Worm (Caenorhabditis elegans) whole organism, L1 larva: ENCODE measurements around the gene nep-16.

Experiments
- C16A3.4 ChIP-seq: fragments of 150-350 bp; optimal IDR thresholded peaks from 2 replicates; lab custom pipeline; 2014; ENCODE audit warnings: missing biosample characterization, missing genetic modification characterization
- C34B4.2 ChIP-seq: sonication (generic microtip); optimal IDR thresholded peaks from 2 replicates; lab custom pipeline; 2017; ENCODE audit warnings: mild to moderate bottlenecking, missing genetic modification characterization, missing compliant biosample characterization
- alr-1 ChIP-seq: fragments of 200-800 bp; sonication (Bioruptor generic); optimal IDR thresholded peaks from 2 replicates; lab custom pipeline; 2018; ENCODE audit warnings: borderline replicate concordance, mild to moderate bottlenecking, missing genetic modification characterization, missing compliant biosample characterization
- aly-2 ChIP-seq: fragments of 150-350 bp; optimal IDR thresholded peaks from 2 replicates; lab custom pipeline; 2014; ENCODE audit warnings: missing biosample characterization, missing genetic modification characterization
- ama-1 ChIP-seq: fragments of 150-350 bp; optimal IDR thresholded peaks from 2 replicates; lab custom pipeline; 2014
- ceh-82 ChIP-seq, 3 experiments: fragments of 150-350 bp in 1 of 3; sonication (generic microtip) in 2 of 3; optimal IDR thresholded peaks; 2 replicates each; lab custom pipeline; 2014 to 2017; ENCODE audit warnings: missing biosample characterization in 3 of 3, missing genetic modification characterization in 3 of 3
- ceh-88 ChIP-seq: fragments of 200-800 bp; sonication (Bioruptor generic); IDR thresholded peaks from 2 replicates; pipeline ENCODE4 v1.3.6; 2022; ENCODE audit warnings: missing genetic modification characterization, missing compliant biosample characterization
- ces-1 ChIP-seq: fragments of 150-350 bp; optimal IDR thresholded peaks from 2 replicates; lab custom pipeline; 2014; ENCODE audit warnings: missing biosample characterization, missing genetic modification reagents, missing genetic modification characterization
- dpl-1 ChIP-seq, 3 experiments: fragments of 150-350 bp in 2 of 3; sonication (generic microtip) in 1 of 3; optimal IDR thresholded peaks; 2 replicates each; lab custom pipeline; 2014 to 2017; ENCODE audit warnings: missing biosample characterization in 3 of 3, missing genetic modification characterization in 3 of 3, missing genetic modification reagents in 3 of 3
- dsc-1 ChIP-seq: sonication (generic microtip); optimal IDR thresholded peaks from 2 replicates; lab custom pipeline; 2016; ENCODE audit warnings: mild to moderate bottlenecking, missing genetic modification characterization, missing compliant biosample characterization
- efl-1 ChIP-seq, 4 experiments: fragments of 150-350 bp; optimal IDR thresholded peaks in 3 of 4; peaks in 1 of 4; 1 replicate in 1 of 4; 2 replicates in 3 of 4; lab custom pipeline; 2014; ENCODE audit warnings: missing biosample characterization in 2 of 4, missing genetic modification characterization in 2 of 4, missing genetic modification reagents in 2 of 4
- egl-27 ChIP-seq, 2 experiments: fragments of 150-350 bp in 1 of 2; sonication (generic microtip); optimal IDR thresholded peaks; 3 replicates each; lab custom pipeline; 2017 to 2018; ENCODE audit warnings: missing biosample characterization in 2 of 2, missing genetic modification characterization in 2 of 2, missing genetic modification reagents in 2 of 2
- elt-3 ChIP-seq, 6 experiments: fragments of 150-350 bp in 1 of 6; sonication (generic microtip); optimal IDR thresholded peaks; 2 replicates each; lab custom pipeline; 2017 to 2018; ENCODE audit warnings: missing biosample characterization in 6 of 6, missing genetic modification characterization in 6 of 6, inconsistent platforms in 1 of 6
- ets-5 ChIP-seq: fragments of 200-800 bp; sonication (Bioruptor generic); IDR thresholded peaks from 2 replicates; pipeline ENCODE4 v1.3.6; 2022; ENCODE audit warnings: missing genetic modification characterization, missing compliant biosample characterization
- fkh-10 ChIP-seq: sonication (generic microtip); optimal IDR thresholded peaks from 2 replicates; lab custom pipeline; 2017; ENCODE audit warnings: missing biosample characterization, missing genetic modification reagents, missing genetic modification characterization
- fkh-4 ChIP-seq: sonication (generic microtip); optimal IDR thresholded peaks from 2 replicates; lab custom pipeline; 2016; ENCODE audit warnings: missing compliant biosample characterization, missing genetic modification characterization, borderline replicate concordance
- fkh-8 ChIP-seq: sonication (generic microtip); optimal IDR thresholded peaks from 2 replicates; lab custom pipeline; 2016; ENCODE audit warnings: mild to moderate bottlenecking, missing genetic modification characterization, missing compliant biosample characterization
- fos-1 ChIP-seq: fragments of 150-350 bp; optimal IDR thresholded peaks from 2 replicates; lab custom pipeline; 2014; ENCODE audit warnings: missing biosample characterization, missing genetic modification characterization
- grh-1 ChIP-seq: fragments of 200-800 bp; sonication (Bioruptor generic); IDR thresholded peaks from 2 replicates; pipeline ENCODE4 v1.3.6; 2022; ENCODE audit warnings: missing genetic modification reagents, missing genetic modification characterization, missing compliant biosample characterization
- hlh-17 ChIP-seq: fragments of 200-800 bp; sonication (Bioruptor generic); optimal IDR thresholded peaks from 2 replicates; lab custom pipeline; 2018; ENCODE audit warnings: missing genetic modification characterization, mild to moderate bottlenecking, missing compliant biosample characterization, moderate library complexity, borderline replicate concordance
- hlh-4 ChIP-seq: sonication (generic microtip); optimal IDR thresholded peaks from 2 replicates; lab custom pipeline; 2016; ENCODE audit warnings: mild to moderate bottlenecking, missing genetic modification characterization, missing compliant biosample characterization
- jun-1 ChIP-seq: fragments of 150-350 bp; optimal IDR thresholded peaks from 2 replicates; lab custom pipeline; 2014; ENCODE audit warnings: missing biosample characterization, missing genetic modification reagents, missing genetic modification characterization
- lin-13 ChIP-seq: fragments of 150-350 bp; optimal IDR thresholded peaks from 2 replicates; lab custom pipeline; 2014; ENCODE audit warnings: missing biosample characterization, missing genetic modification reagents, missing genetic modification characterization
- lin-14 ChIP-seq: fragments of 200-800 bp; sonication (Bioruptor generic); optimal IDR thresholded peaks from 2 replicates; lab custom pipeline; 2018; ENCODE audit warnings: mild to moderate bottlenecking, missing genetic modification characterization, moderate library complexity, missing compliant biosample characterization
- lir-3 ChIP-seq: sonication (generic microtip); optimal IDR thresholded peaks from 2 replicates; lab custom pipeline; 2016; ENCODE audit warnings: mild to moderate bottlenecking, missing genetic modification characterization, moderate library complexity, missing compliant biosample characterization; ENCODE audit not compliant: poor library complexity
- lsy-2 ChIP-seq, 2 experiments: fragments of 150-350 bp; optimal IDR thresholded peaks; 2 replicates each; lab custom pipeline; 2014; ENCODE audit warnings: missing biosample characterization in 2 of 2, missing genetic modification characterization in 2 of 2
- mab-9 ChIP-seq: fragments of 200-800 bp; sonication (Bioruptor generic); IDR thresholded peaks from 2 replicates; pipeline ENCODE4 v1.3.6; 2022; ENCODE audit warnings: missing genetic modification reagents, missing genetic modification characterization, missing compliant biosample characterization
- mdl-1 ChIP-seq, 2 experiments: fragments of 150-350 bp; optimal IDR thresholded peaks; 2 replicates each; lab custom pipeline; 2014 to 2017; ENCODE audit warnings: missing biosample characterization in 2 of 2, missing genetic modification characterization in 2 of 2, inconsistent platforms in 1 of 2
- nhr-11 ChIP-seq: fragments of 150-350 bp; optimal IDR thresholded peaks from 2 replicates; lab custom pipeline; 2014; ENCODE audit warnings: missing biosample characterization, missing genetic modification characterization
- nhr-19 ChIP-seq: fragments of 200-800 bp; sonication (Bioruptor generic); conservative IDR thresholded peaks from 2 replicates; pipeline ENCODE4 v1.3.6; 2022; ENCODE audit warnings: missing genetic modification characterization, missing compliant biosample characterization
- nhr-237 ChIP-seq: fragments of 150-350 bp; optimal IDR thresholded peaks from 2 replicates; lab custom pipeline; 2014; ENCODE audit warnings: missing biosample characterization, missing genetic modification characterization
- nhr-28 ChIP-seq: fragments of 150-350 bp; optimal IDR thresholded peaks from 2 replicates; lab custom pipeline; 2014; ENCODE audit warnings: missing biosample characterization, missing genetic modification characterization
- nhr-47 ChIP-seq: sonication (generic microtip); optimal IDR thresholded peaks from 2 replicates; lab custom pipeline; 2016; ENCODE audit warnings: mild to moderate bottlenecking, missing genetic modification characterization, moderate library complexity, missing compliant biosample characterization
- nhr-76 ChIP-seq: sonication (generic microtip); optimal IDR thresholded peaks from 2 replicates; lab custom pipeline; 2017; ENCODE audit warnings: missing biosample characterization, missing genetic modification characterization
- nhr-77 ChIP-seq: fragments of 150-350 bp; optimal IDR thresholded peaks from 2 replicates; lab custom pipeline; 2014; ENCODE audit warnings: missing biosample characterization, missing genetic modification characterization
- nhr-90 ChIP-seq: sonication (generic microtip); optimal IDR thresholded peaks from 2 replicates; lab custom pipeline; 2016; ENCODE audit warnings: mild to moderate bottlenecking, missing genetic modification characterization, missing compliant biosample characterization; ENCODE audit not compliant: poor library complexity
- pag-3 ChIP-seq: sonication (generic microtip); optimal IDR thresholded peaks from 2 replicates; lab custom pipeline; 2017; ENCODE audit warnings: missing genetic modification characterization, mild to moderate bottlenecking, missing compliant biosample characterization, antibody characterized with exemption, borderline replicate concordance; ENCODE audit not compliant: insufficient read depth
- pax-3 ChIP-seq: fragments of 200-800 bp; sonication (Bioruptor generic); optimal IDR thresholded peaks from 2 replicates; lab custom pipeline; 2018; ENCODE audit warnings: mild to moderate bottlenecking, missing genetic modification characterization, moderate library complexity, missing compliant biosample characterization
- rnt-1 ChIP-seq: sonication (generic microtip); optimal IDR thresholded peaks from 2 replicates; lab custom pipeline; 2016; ENCODE audit warnings: mild to moderate bottlenecking, missing genetic modification characterization, moderate library complexity, missing compliant biosample characterization
- snpc-4 ChIP-seq: fragments of 150-350 bp; optimal IDR thresholded peaks from 2 replicates; lab custom pipeline; 2014; ENCODE audit warnings: missing biosample characterization, missing genetic modification characterization
- tlp-1 ChIP-seq: fragments of 150-350 bp; optimal IDR thresholded peaks from 2 replicates; lab custom pipeline; 2014; ENCODE audit warnings: missing biosample characterization, missing genetic modification characterization
- unc-130 ChIP-seq: fragments of 150-350 bp; optimal IDR thresholded peaks from 2 replicates; lab custom pipeline; 2017; ENCODE audit warnings: missing biosample characterization, missing genetic modification characterization, inconsistent platforms
- unc-30 ChIP-seq: sonication (generic microtip); optimal IDR thresholded peaks from 2 replicates; lab custom pipeline; 2017; ENCODE audit warnings: missing biosample characterization, missing genetic modification characterization
- unc-62 ChIP-seq: fragments of 150-350 bp; optimal IDR thresholded peaks from 2 replicates; lab custom pipeline; 2014; ENCODE audit warnings: missing biosample characterization, missing genetic modification reagents, missing genetic modification characterization
- unc-86 ChIP-seq: sonication (generic microtip); optimal IDR thresholded peaks from 2 replicates; lab custom pipeline; 2016; ENCODE audit warnings: missing genetic modification characterization, missing compliant biosample characterization
- zag-1 ChIP-seq: fragments of 150-350 bp; optimal IDR thresholded peaks from 2 replicates; lab custom pipeline; 2014; ENCODE audit warnings: missing biosample characterization, missing genetic modification characterization
- zip-4 ChIP-seq: fragments of 200-800 bp; sonication (Bioruptor generic); optimal IDR thresholded peaks from 2 replicates; lab custom pipeline; 2018; ENCODE audit warnings: mild to moderate bottlenecking, missing genetic modification characterization, moderate library complexity, missing compliant biosample characterization
- ztf-4 ChIP-seq: fragments of 150-350 bp; optimal IDR thresholded peaks from 2 replicates; lab custom pipeline; 2014; ENCODE audit warnings: missing biosample characterization, missing genetic modification characterization

Gene nep-16

DNA sequence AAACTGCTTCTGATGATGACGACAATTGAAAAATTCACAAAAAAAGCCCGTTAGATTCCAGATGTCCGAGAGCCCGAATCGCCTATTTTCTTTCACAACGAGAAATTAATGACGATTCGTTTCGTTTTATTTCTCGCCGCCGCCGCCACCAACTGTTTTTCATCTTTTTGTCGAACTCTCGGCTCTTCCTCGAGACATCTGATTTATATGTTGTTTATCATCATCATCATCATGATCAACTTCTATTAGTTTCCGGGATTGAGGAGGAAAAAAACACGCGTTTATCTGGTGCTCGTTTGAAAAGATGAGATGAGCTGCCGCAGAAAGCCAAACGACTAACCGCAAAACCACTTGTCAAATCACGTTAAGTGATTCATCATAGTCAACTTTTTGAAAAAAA lies 17.8 kb upstream of the nep-16 start (continued):
- TF ChIP-seq egl-27 (tag; optimal IDR thresholded peaks at IDR 0.05; lab: Kevin White, UChicago): no peak
- TF ChIP-seq C34B4.2: no peak
- TF ChIP-seq efl-1 (optimal IDR thresholded peaks at IDR 0.05; lab: Kevin White, UChicago): no peak
- TF ChIP-seq efl-1 (GFP tag; optimal IDR thresholded peaks at IDR 0.05 in 1 of 2; lab: Kevin White, UChicago): no peak
- no peak for TF ChIP-seq tlp-1 (tag; lab: Kevin White, UChicago)
- TF ChIP-seq alr-1 (tag; lab: Kevin White, UChicago): no peak
- TF ChIP-seq ets-5 (GFP tag; lab: Robert Waterston, UW): no peak
- TF ChIP-seq snpc-4 (tag; lab: Kevin White, UChicago): no peak
- peak; percentile 22 for TF ChIP-seq unc-130
- no peak for TF ChIP-seq jun-1
- TF ChIP-seq lin-14 (GFP tag; lab: Kevin White, UChicago): peak; percentile 65
- TF ChIP-seq nhr-77: no peak
- TF ChIP-seq nhr-28 (tag; lab: Kevin White, UChicago): no peak
- no peak for TF ChIP-seq fos-1 (tag; lab: Kevin White, UChicago)
- TF ChIP-seq ama-1 (lab: Kevin White, UChicago): no peak
- TF ChIP-seq fkh-8 (tag; lab: Kevin White, UChicago): no peak
- TF ChIP-seq nhr-19 (GFP tag; lab: Robert Waterston, UW): peak; percentile 21; the same call in 1 of the 2 replicates
- peak; percentile 91 for TF ChIP-seq dsc-1 (tag; lab: Kevin White, UChicago)
- no peak for TF ChIP-seq dpl-1 (GFP tag; optimal IDR thresholded peaks at IDR 0.05; lab: Kevin White, UChicago)
- no peak for TF ChIP-seq fkh-10
- no peak for TF ChIP-seq nhr-11 (tag; lab: Kevin White, UChicago)
- TF ChIP-seq unc-30: no peak
- no peak for TF ChIP-seq zip-4 (GFP tag; lab: Kevin White, UChicago)
- TF ChIP-seq fkh-4: peak; percentile 46
- TF ChIP-seq mdl-1 (tag; optimal IDR thresholded peaks at IDR 0.05; lab: Kevin White, UChicago): no peak
- TF ChIP-seq hlh-4 (tag; lab: Kevin White, UChicago): no peak
- TF ChIP-seq ces-1 (GFP tag; lab: Kevin White, UChicago): no peak
- TF ChIP-seq pag-3 (tag; lab: Kevin White, UChicago): no peak
- no peak for TF ChIP-seq ceh-88
- no peak for TF ChIP-seq lin-13 (GFP tag; lab: Kevin White, UChicago)
- no peak for TF ChIP-seq unc-62
- TF ChIP-seq unc-86: no peak
- TF ChIP-seq mab-9 (GFP tag; lab: Robert Waterston, UW): no peak
- TF ChIP-seq nhr-47 (tag; lab: Kevin White, UChicago): no peak
- no peak for TF ChIP-seq pax-3 (tag; lab: Kevin White, UChicago)
- peak; percentile 80 for TF ChIP-seq rnt-1 (tag; lab: Kevin White, UChicago)
- TF ChIP-seq lir-3: no peak

DNA sequence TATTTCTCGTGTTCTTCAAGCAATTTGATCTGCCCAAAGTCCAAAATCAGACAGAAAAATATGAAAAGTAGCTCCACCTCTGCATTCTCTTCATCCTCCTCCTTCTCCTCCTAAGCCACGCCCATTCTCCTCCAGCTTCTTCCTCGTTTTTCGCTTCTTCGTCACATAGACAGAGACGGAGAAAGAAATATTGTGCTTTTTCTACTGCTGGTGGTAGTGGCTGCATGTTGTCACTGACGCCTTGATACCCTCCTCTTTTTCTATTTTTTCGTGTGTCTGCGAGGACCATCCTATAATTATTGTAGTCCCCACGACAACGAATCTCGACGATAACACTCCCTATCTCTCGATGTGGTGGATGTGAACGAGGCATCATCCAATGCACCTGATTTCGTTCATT lies 16.9 kb upstream of the nep-16 start, which contains the start of gene C08G9.1:
Gene C08G9.1, plus strand, starts transcription at position 175 of the 400 bp plus-strand sequence.
- peak; percentile 43 for TF ChIP-seq rnt-1 (tag; lab: Kevin White, UChicago)
- no peak for TF ChIP-seq aly-2 (tag; lab: Kevin White, UChicago)
- peak in 1 of 3 experiments; percentile 17 for TF ChIP-seq ceh-82 (tag; optimal IDR thresholded peaks at IDR 0.05; lab: Kevin White, UChicago)

DNA sequence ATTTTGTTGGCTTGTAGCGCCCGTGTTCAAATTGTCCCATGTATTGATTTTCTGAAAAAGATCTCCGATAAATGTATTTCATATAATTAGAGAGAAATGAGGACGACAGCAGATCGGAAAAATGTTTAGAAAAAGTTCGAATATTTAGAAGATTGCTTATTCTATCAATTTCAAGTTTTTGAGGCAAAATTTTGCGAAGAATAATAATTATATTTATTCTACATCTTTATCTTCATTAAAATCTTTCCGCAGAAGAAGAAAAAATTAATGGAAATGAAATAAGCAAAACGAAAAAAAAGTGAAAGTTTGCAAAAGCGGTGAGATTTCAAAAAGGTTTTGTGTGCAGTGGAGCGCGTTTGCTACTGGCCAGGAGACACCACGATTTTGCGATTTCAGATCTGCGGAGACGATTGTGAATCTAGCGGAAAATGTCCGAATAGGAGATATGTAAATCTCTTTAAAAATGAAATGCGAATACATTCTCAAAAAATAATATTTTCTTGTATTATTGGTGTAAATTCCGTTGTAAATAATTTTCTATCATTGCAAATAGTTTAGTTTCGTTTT lies 12.6 kb upstream of the nep-16 start, which contains the start of gene nrde-4:
Gene nrde-4, minus strand, starts transcription at position 51 of the 567 bp plus-strand sequence.
- TF ChIP-seq lir-3 (peak; percentile 70), hlh-17 (GFP tag; lab: Kevin White, UChicago) (no peak), C16A3.4 (tag; lab: Kevin White, UChicago) (peak; percentile 86), zag-1 (tag; lab: Kevin White, UChicago) (no peak), lsy-2 (tag; optimal IDR thresholded peaks at IDR 0.05; lab: Kevin White, UChicago) (peak; percentile 53 to 86), ets-5 (GFP tag; lab: Robert Waterston, UW) (no peak), aly-2 (tag; lab: Kevin White, UChicago) (no peak), mab-9 (GFP tag; lab: Robert Waterston, UW) (no peak), C34B4.2 (no peak), nhr-47 (tag; lab: Kevin White, UChicago) (peak; percentile 61), nhr-237 (tag; lab: Kevin White, UChicago) (peak; percentile 21), nhr-76 (no peak), ztf-4 (no peak), alr-1 (tag; lab: Kevin White, UChicago) (no peak), nhr-90 (tag; lab: Kevin White, UChicago) (peak; percentile 64), ama-1 (lab: Kevin White, UChicago) (no peak), elt-3 (tag; optimal IDR thresholded peaks at IDR 0.05; lab: Kevin White, UChicago) (peak in 3 of 6 experiments; percentile 44 to 65 (median 61)), efl-1 (optimal IDR thresholded peaks at IDR 0.05; lab: Kevin White, UChicago) (peak; percentile 76 to 79), efl-1 (GFP tag; optimal IDR thresholded peaks at IDR 0.05 in 1 of 2; lab: Kevin White, UChicago) (peak; percentile 71 to 96), grh-1 (GFP tag; lab: Robert Waterston, UW) (no peak)
